Fruit fly (Drosophila melanogaster): Measurements from ENCODE around the gene Non2.

The Non2 gene

dm6 chr3L:2773968-2774461, 7.2 kb downstream of the Non2 start, which contains the start of the genes CG12093 and Atg2 (continued):
- peak; percentile 95 for TF ChIP-seq CG8632 (GFP tag; optimal IDR thresholded peaks at IDR 0.05)
- peak; percentile 90 for TF ChIP-seq Ets96B (tag; optimal IDR thresholded peaks at IDR 0.05)
- peak; percentile 92 for TF ChIP-seq CG11294 (GFP tag; IDR thresholded peaks at IDR 0.05)
- peak in 1 of 2 experiments; percentile 85 for TF ChIP-seq ss (GFP tag; optimal IDR thresholded peaks at IDR 0.05)
- TF ChIP-seq fd85E (GFP tag; optimal IDR thresholded peaks at IDR 0.05), result peak; percentile 69
- TF ChIP-seq CG6163 (GFP tag; IDR thresholded peaks at IDR 0.05), result peak; percentile 92
- TF ChIP-seq CG32006 (GFP tag; optimal IDR thresholded peaks at IDR 0.05), result peak; percentile 96
- TF ChIP-seq Blimp-1 (GFP tag; optimal IDR thresholded peaks at IDR 0.05), result peak; percentile 75

dm6 chr3L:2780711-2781110, 13.9 kb downstream of the Non2 start, which contains the start of gene mRpS35:
mRpS35 (plus strand) TSS chr3L:2780899.
- peak; percentile 23 for TF ChIP-seq fkh (GFP tag; optimal IDR thresholded peaks at IDR 0.05)
- no peak for TF ChIP-seq salr (GFP tag; optimal IDR thresholded peaks at IDR 0.05)
- no peak for TF ChIP-seq Sox102F (GFP tag; optimal IDR thresholded peaks at IDR 0.05)

- TF ChIP-seq CG10631 (GFP tag; optimal IDR thresholded peaks at IDR 0.05), result no peak
- no peak for TF ChIP-seq CG6808 (GFP tag; optimal IDR thresholded peaks at IDR 0.05)
- no peak for TF ChIP-seq CG32006 (GFP tag; optimal IDR thresholded peaks at IDR 0.05)
- peak; percentile 18 for TF ChIP-seq CG3032 (tag; optimal IDR thresholded peaks at IDR 0.05)
- TF ChIP-seq Eip93F (GFP tag; optimal IDR thresholded peaks at IDR 0.05), result no peak
- peak; percentile 7 for TF ChIP-seq CG31627 (GFP tag; optimal IDR thresholded peaks at IDR 0.05)
- peak; percentile 2 for TF ChIP-seq lz (GFP tag; optimal IDR thresholded peaks at IDR 0.05)
- no peak for TF ChIP-seq CG1621 (tag; optimal IDR thresholded peaks at IDR 0.05)
- TF ChIP-seq Sox14 (GFP tag; optimal IDR thresholded peaks at IDR 0.05), result no peak
- no peak for TF ChIP-seq CG11902 (GFP tag; optimal IDR thresholded peaks at IDR 0.05)
- TF ChIP-seq esn (GFP tag; optimal IDR thresholded peaks at IDR 0.05), result peak; percentile 18
- peak; percentile 62 for TF ChIP-seq vri (GFP tag; optimal IDR thresholded peaks at IDR 0.05)
- no peak for TF ChIP-seq CG10669 (GFP tag; optimal IDR thresholded peaks at IDR 0.05)
These were observed 15.3 kb downstream of the Non2 start, which contains the start of gene Pgant6 for dm6 chr3L:2781991-2782677. Pgant6 (plus strand) TSS chr3L:2782255.

DNA sequence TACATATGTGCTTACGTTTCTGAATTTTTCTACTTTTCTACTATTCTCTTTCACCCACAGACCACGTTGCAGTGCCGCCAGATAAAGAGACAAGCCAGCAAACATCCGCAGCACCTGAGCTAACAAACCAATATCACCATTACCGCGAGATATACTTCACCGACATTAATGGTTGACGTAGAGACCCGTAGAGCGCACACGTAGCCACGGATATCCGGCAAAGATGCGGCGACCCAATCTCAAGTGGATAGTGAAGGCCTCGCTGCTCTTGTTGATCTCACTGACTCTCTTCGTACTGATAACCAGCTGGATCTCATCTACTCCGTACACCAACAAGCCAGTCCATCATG, 15.9 kb downstream of the Non2 start:
- no peak for TF ChIP-seq CG32006 (GFP tag; optimal IDR thresholded peaks at IDR 0.05)
- peak; percentile 41 for TF ChIP-seq fkh (GFP tag; optimal IDR thresholded peaks at IDR 0.05)

DNA sequence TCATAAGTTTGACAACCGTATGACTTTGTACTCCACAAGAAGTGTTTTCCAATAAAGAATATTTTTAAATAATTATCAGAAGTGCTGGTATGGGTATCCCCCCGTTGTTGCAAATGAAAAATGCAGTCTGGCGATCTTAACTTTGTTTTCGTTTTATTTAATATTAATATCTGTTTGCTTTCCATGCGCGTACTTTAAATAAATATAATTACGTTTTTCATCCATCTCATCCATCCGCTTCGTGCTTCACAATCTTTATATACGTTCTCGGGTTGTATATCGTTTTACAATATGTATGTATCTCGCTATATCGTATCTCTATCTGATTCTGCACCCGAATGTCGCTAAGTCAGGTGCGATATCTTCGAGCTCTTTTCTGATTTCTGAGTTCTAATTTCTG, 19.1 kb downstream of the Non2 start:
- TF ChIP-seq Sox102F (GFP tag; optimal IDR thresholded peaks at IDR 0.05) (no peak), acj6 (GFP tag; optimal IDR thresholded peaks at IDR 0.05) (no peak), Gug (GFP tag; IDR thresholded peaks at IDR 0.05) (no peak)

- TF ChIP-seq CG3919 (GFP tag; optimal IDR thresholded peaks at IDR 0.05) (peak; percentile 29), Met (GFP tag; optimal IDR thresholded peaks at IDR 0.05) (peak; percentile 47), topi (GFP tag; optimal IDR thresholded peaks at IDR 0.05) (peak; percentile 19), CG34406 (GFP tag; optimal IDR thresholded peaks at IDR 0.05) (peak; percentile 26), CG8119 (GFP tag; IDR thresholded peaks at IDR 0.05) (peak; percentile 88), Eip78C (GFP tag) (peak; percentile 80), esn (GFP tag; optimal IDR thresholded peaks at IDR 0.05) (peak; percentile 72), CG8632 (GFP tag; optimal IDR thresholded peaks at IDR 0.05) (peak; percentile 39), Ets96B (tag; optimal IDR thresholded peaks at IDR 0.05) (no peak), Gug (GFP tag; IDR thresholded peaks at IDR 0.05) (peak; percentile 79), CG10669 (GFP tag; optimal IDR thresholded peaks at IDR 0.05) (no peak), fkh (GFP tag; optimal IDR thresholded peaks at IDR 0.05) (no peak), CG11762 (GFP tag; optimal IDR thresholded peaks at IDR 0.05; ENCODE audit: insufficient read depth) (no peak), CG4318 (GFP tag; optimal IDR thresholded peaks at IDR 0.05) (no peak), Hr38 (GFP tag; optimal IDR thresholded peaks at IDR 0.05) (no peak), dsx (GFP tag; optimal IDR thresholded peaks at IDR 0.05; ENCODE audit: poor library complexity, severe bottlenecking) (no peak), CG6854 (GFP tag; optimal IDR thresholded peaks at IDR 0.05) (peak; percentile 71), CG11294 (GFP tag; IDR thresholded peaks at IDR 0.05) (peak; percentile 70), Sox15 (GFP tag; optimal IDR thresholded peaks at IDR 0.05) (no peak), CG6792 (GFP tag; optimal IDR thresholded peaks at IDR 0.05) (peak; percentile 38), Smox (GFP tag; optimal IDR thresholded peaks at IDR 0.05) (peak; percentile 69), Sox102F (GFP tag; optimal IDR thresholded peaks at IDR 0.05) (peak; percentile 35)
These were observed 28.7 kb downstream of the Non2 start for dm6 chr3L:2795363-2795957.
